Worm (Caenorhabditis elegans) whole organism, L2 larva: ENCODE measurements around the gene mrpl-21.

ENCODE experiments used
- C34F6.9 ChIP-seq: fragments of 150-350 bp; optimal IDR thresholded peaks from 2 replicates; lab custom pipeline; 2014; ENCODE audit warnings: missing biosample characterization, missing genetic modification characterization
- F13H6.1 ChIP-seq: sonication (generic microtip); optimal IDR thresholded peaks from 2 replicates; lab custom pipeline; 2016; ENCODE audit warnings: missing genetic modification characterization, missing compliant biosample characterization
- R02D3.7 ChIP-seq: fragments of 150-350 bp; optimal IDR thresholded peaks from 2 replicates; lab custom pipeline; 2014; ENCODE audit warnings: missing biosample characterization, missing genetic modification characterization
- Y55F3AM.14 ChIP-seq: fragments of 200-800 bp; sonication (Bioruptor generic); optimal IDR thresholded peaks from 2 replicates; lab custom pipeline; 2018; ENCODE audit warnings: mild to moderate bottlenecking, missing genetic modification characterization, missing compliant biosample characterization
- ZK546.5 ChIP-seq: sonication (generic microtip); optimal IDR thresholded peaks from 2 replicates; lab custom pipeline; 2017; ENCODE audit warnings: missing biosample characterization, missing genetic modification characterization
- alr-1 ChIP-seq: fragments of 150-350 bp; optimal IDR thresholded peaks from 2 replicates; lab custom pipeline; 2014; ENCODE audit warnings: missing biosample characterization, missing genetic modification characterization
- aly-2 ChIP-seq: fragments of 150-350 bp; optimal IDR thresholded peaks from 2 replicates; lab custom pipeline; 2014; ENCODE audit warnings: missing biosample characterization, missing genetic modification characterization
- ama-1 ChIP-seq: fragments of 150-350 bp; optimal IDR thresholded peaks from 2 replicates; lab custom pipeline; 2018; ENCODE audit warnings: inconsistent platforms
- blmp-1 ChIP-seq: sonication (generic microtip); optimal IDR thresholded peaks from 2 replicates; lab custom pipeline; 2017; ENCODE audit warnings: missing genetic modification characterization, mild to moderate bottlenecking, missing compliant biosample characterization, antibody characterized with exemption, moderate library complexity; ENCODE audit not compliant: insufficient read depth
- ceh-16 ChIP-seq: fragments of 150-350 bp; optimal IDR thresholded peaks from 2 replicates; lab custom pipeline; 2014; ENCODE audit warnings: missing biosample characterization, missing genetic modification characterization
- ceh-82 ChIP-seq: fragments of 150-350 bp; optimal IDR thresholded peaks from 2 replicates; lab custom pipeline; 2014; ENCODE audit warnings: missing biosample characterization, missing genetic modification characterization
- crh-2 ChIP-seq: sonication (generic microtip); optimal IDR thresholded peaks from 2 replicates; lab custom pipeline; 2017; ENCODE audit warnings: missing biosample characterization, missing genetic modification characterization
- dmd-4 ChIP-seq: sonication (generic microtip); optimal IDR thresholded peaks from 2 replicates; lab custom pipeline; 2017; ENCODE audit warnings: missing biosample characterization, missing genetic modification characterization
- egl-27 ChIP-seq: sonication (generic microtip); optimal IDR thresholded peaks from 3 replicates; lab custom pipeline; 2017; ENCODE audit warnings: missing biosample characterization, missing genetic modification reagents, missing genetic modification characterization
- elt-3 ChIP-seq: sonication (generic microtip); optimal IDR thresholded peaks from 2 replicates; lab custom pipeline; 2017; ENCODE audit warnings: missing biosample characterization, missing genetic modification characterization
- fos-1 ChIP-seq: fragments of 150-350 bp; optimal IDR thresholded peaks from 2 replicates; lab custom pipeline; 2014; ENCODE audit warnings: missing biosample characterization, missing genetic modification characterization
- gmeb-1 ChIP-seq: fragments of 150-350 bp; optimal IDR thresholded peaks from 2 replicates; lab custom pipeline; 2014; ENCODE audit warnings: missing biosample characterization, missing genetic modification characterization
- lin-11 ChIP-seq: fragments of 150-350 bp; sonication (generic microtip); optimal IDR thresholded peaks from 2 replicates; lab custom pipeline; 2014; ENCODE audit warnings: missing biosample characterization, missing genetic modification characterization, inconsistent platforms, mixed read lengths
- lin-13 ChIP-seq: fragments of 150-350 bp; optimal IDR thresholded peaks from 2 replicates; lab custom pipeline; 2014; ENCODE audit warnings: missing biosample characterization, missing genetic modification reagents, missing genetic modification characterization
- lin-39 ChIP-seq: fragments of 150-350 bp; optimal IDR thresholded peaks from 2 replicates; lab custom pipeline; 2014; ENCODE audit warnings: missing biosample characterization, missing genetic modification reagents, missing genetic modification characterization
- lsy-2 ChIP-seq, 2 experiments: fragments of 150-350 bp in 1 of 2; sonication (generic microtip) in 1 of 2; optimal IDR thresholded peaks; 2 replicates each; lab custom pipeline; 2014 to 2017; ENCODE audit warnings: missing biosample characterization in 2 of 2, missing genetic modification characterization in 2 of 2
- mab-5 ChIP-seq: fragments of 150-350 bp; optimal IDR thresholded peaks from 2 replicates; lab custom pipeline; 2014; ENCODE audit warnings: missing biosample characterization, missing genetic modification characterization
- mbf-1 ChIP-seq: sonication (generic microtip); optimal IDR thresholded peaks from 2 replicates; lab custom pipeline; 2017; ENCODE audit warnings: missing biosample characterization, missing genetic modification characterization
- mdl-1 ChIP-seq, 2 experiments: fragments of 150-350 bp in 1 of 2; sonication (generic microtip) in 1 of 2; optimal IDR thresholded peaks; 2 replicates each; lab custom pipeline; 2017; ENCODE audit warnings: missing biosample characterization in 2 of 2, missing genetic modification characterization in 2 of 2
- nhr-10 ChIP-seq: sonication (generic microtip); optimal IDR thresholded peaks from 2 replicates; lab custom pipeline; 2017; ENCODE audit warnings: missing biosample characterization, missing genetic modification characterization
- nhr-11 ChIP-seq: fragments of 150-350 bp; optimal IDR thresholded peaks from 2 replicates; lab custom pipeline; 2014; ENCODE audit warnings: missing biosample characterization, missing genetic modification characterization
- nhr-12 ChIP-seq: fragments of 150-350 bp; optimal IDR thresholded peaks from 2 replicates; lab custom pipeline; 2014; ENCODE audit warnings: missing biosample characterization, missing genetic modification characterization
- nhr-129 ChIP-seq: fragments of 150-350 bp; optimal IDR thresholded peaks from 2 replicates; lab custom pipeline; 2014; ENCODE audit warnings: missing biosample characterization, missing genetic modification characterization
- nhr-21 ChIP-seq: fragments of 150-350 bp; optimal IDR thresholded peaks from 2 replicates; lab custom pipeline; 2014; ENCODE audit warnings: missing biosample characterization, missing genetic modification characterization
- nhr-23 ChIP-seq: fragments of 150-350 bp; optimal IDR thresholded peaks from 2 replicates; lab custom pipeline; 2014; ENCODE audit warnings: missing biosample characterization, missing genetic modification reagents, missing genetic modification characterization
- nhr-237 ChIP-seq: fragments of 150-350 bp; optimal IDR thresholded peaks from 2 replicates; lab custom pipeline; 2014; ENCODE audit warnings: missing biosample characterization, missing genetic modification characterization
- nhr-25 ChIP-seq: fragments of 150-350 bp; sonication (generic microtip); optimal IDR thresholded peaks from 3 replicates; lab custom pipeline; 2014; ENCODE audit warnings: missing biosample characterization, missing genetic modification characterization
- nhr-6 ChIP-seq: fragments of 150-350 bp; optimal IDR thresholded peaks from 2 replicates; lab custom pipeline; 2014; ENCODE audit warnings: missing biosample characterization, missing genetic modification characterization
- nhr-77 ChIP-seq: fragments of 150-350 bp; optimal IDR thresholded peaks from 2 replicates; lab custom pipeline; 2014; ENCODE audit warnings: missing biosample characterization, missing genetic modification characterization
- peb-1 ChIP-seq: fragments of 150-350 bp; optimal IDR thresholded peaks from 2 replicates; lab custom pipeline; 2014; ENCODE audit warnings: missing biosample characterization, missing genetic modification characterization
- sem-4 ChIP-seq: fragments of 150-350 bp; optimal IDR thresholded peaks from 2 replicates; lab custom pipeline; 2014; ENCODE audit warnings: missing biosample characterization, missing genetic modification reagents, missing genetic modification characterization
- skn-1 ChIP-seq: sonication (generic microtip); optimal IDR thresholded peaks from 2 replicates; lab custom pipeline; 2017; ENCODE audit warnings: missing biosample characterization, missing genetic modification characterization
- sma-3 ChIP-seq: sonication (generic microtip); optimal IDR thresholded peaks from 2 replicates; lab custom pipeline; 2016; ENCODE audit warnings: missing genetic modification reagents, missing genetic modification characterization, missing compliant biosample characterization
- sma-9 ChIP-seq, 2 experiments: fragments of 150-350 bp in 1 of 2; sonication (generic microtip) in 1 of 2; optimal IDR thresholded peaks; 2 replicates each; lab custom pipeline; 2014 to 2016; ENCODE audit warnings: missing genetic modification characterization in 2 of 2, mild to moderate bottlenecking in 1 of 2, missing biosample characterization in 1 of 2, missing compliant biosample characterization in 1 of 2, missing genetic modification reagents in 1 of 2, moderate library complexity in 1 of 2
- snpc-4 ChIP-seq: fragments of 150-350 bp; optimal IDR thresholded peaks from 2 replicates; lab custom pipeline; 2014; ENCODE audit warnings: missing biosample characterization, missing genetic modification characterization
- unc-39 ChIP-seq: fragments of 150-350 bp; optimal IDR thresholded peaks from 2 replicates; lab custom pipeline; 2014; ENCODE audit warnings: missing biosample characterization, missing genetic modification characterization
- unc-55 ChIP-seq: fragments of 150-350 bp; sonication (generic microtip); optimal IDR thresholded peaks from 3 replicates; lab custom pipeline; 2014; ENCODE audit warnings: missing biosample characterization, missing genetic modification reagents, missing genetic modification characterization
- unc-62 ChIP-seq: fragments of 150-350 bp; optimal IDR thresholded peaks from 2 replicates; lab custom pipeline; 2014; ENCODE audit warnings: missing biosample characterization, missing genetic modification reagents, missing genetic modification characterization
- zag-1 ChIP-seq: fragments of 150-350 bp; optimal IDR thresholded peaks from 2 replicates; lab custom pipeline; 2014; ENCODE audit warnings: missing biosample characterization, missing genetic modification characterization
- ztf-1 ChIP-seq: fragments of 200-800 bp; sonication (Bioruptor generic); conservative IDR thresholded peaks from 2 replicates; pipeline ENCODE4 v1.3.6; 2022; ENCODE audit warnings: missing genetic modification characterization, missing compliant biosample characterization
- ztf-11 ChIP-seq: sonication (generic microtip); optimal IDR thresholded peaks from 2 replicates; lab custom pipeline; 2017; ENCODE audit warnings: missing biosample characterization, missing genetic modification characterization
- ztf-4 ChIP-seq: fragments of 150-350 bp; optimal IDR thresholded peaks from 2 replicates; lab custom pipeline; 2014; ENCODE audit warnings: missing biosample characterization, missing genetic modification characterization

The mrpl-21 gene

DNA sequence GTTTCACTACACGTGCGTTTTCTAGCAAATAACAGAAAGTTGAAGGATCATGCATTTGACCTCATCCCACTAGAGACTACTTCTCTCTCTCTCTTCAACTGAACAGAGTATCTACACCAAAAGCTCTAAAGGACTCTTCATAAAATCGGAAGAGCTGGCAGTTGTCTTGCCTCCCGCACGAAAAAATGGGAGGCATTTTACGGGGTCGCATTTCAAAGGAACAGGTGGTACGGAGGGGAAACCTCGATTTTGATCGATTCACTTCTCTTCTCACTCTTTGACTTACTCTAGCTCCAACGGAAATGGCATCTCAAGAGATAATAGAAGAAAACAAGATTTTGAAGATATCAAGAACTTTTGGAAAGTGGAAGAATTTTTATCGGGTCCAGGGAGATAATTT is 39.8 kb upstream of the mrpl-21 start:
- TF ChIP-seq lsy-2 (tag; optimal IDR thresholded peaks at IDR 0.05; lab: Kevin White, UChicago) (peak in 1 of 2 experiments; percentile 41), sma-3 (GFP tag; lab: Kevin White, UChicago) (no peak), dmd-4 (tag; lab: Kevin White, UChicago) (no peak), F13H6.1 (tag; lab: Kevin White, UChicago) (peak; percentile 90), nhr-12 (tag; lab: Kevin White, UChicago) (no peak), ceh-16 (tag; lab: Kevin White, UChicago) (no peak), peb-1 (tag; lab: Kevin White, UChicago) (no peak), sma-9 (GFP tag; optimal IDR thresholded peaks at IDR 0.05; lab: Kevin White, UChicago) (peak; percentile 80), sma-9 (tag; optimal IDR thresholded peaks at IDR 0.05; lab: Kevin White, UChicago) (no peak), egl-27 (tag; lab: Kevin White, UChicago) (peak; percentile 44), nhr-129 (tag; lab: Kevin White, UChicago) (peak; percentile 68), ztf-4 (tag; lab: Kevin White, UChicago) (peak; percentile 21), lin-39 (no peak), alr-1 (no peak), gmeb-1 (tag; lab: Kevin White, UChicago) (no peak), ceh-82 (no peak), lin-13 (GFP tag; lab: Kevin White, UChicago) (no peak), snpc-4 (tag; lab: Kevin White, UChicago) (no peak), C34F6.9 (peak; percentile 35), mbf-1 (tag; lab: Kevin White, UChicago) (no peak), nhr-25 (no peak), Y55F3AM.14 (no peak)

DNA sequence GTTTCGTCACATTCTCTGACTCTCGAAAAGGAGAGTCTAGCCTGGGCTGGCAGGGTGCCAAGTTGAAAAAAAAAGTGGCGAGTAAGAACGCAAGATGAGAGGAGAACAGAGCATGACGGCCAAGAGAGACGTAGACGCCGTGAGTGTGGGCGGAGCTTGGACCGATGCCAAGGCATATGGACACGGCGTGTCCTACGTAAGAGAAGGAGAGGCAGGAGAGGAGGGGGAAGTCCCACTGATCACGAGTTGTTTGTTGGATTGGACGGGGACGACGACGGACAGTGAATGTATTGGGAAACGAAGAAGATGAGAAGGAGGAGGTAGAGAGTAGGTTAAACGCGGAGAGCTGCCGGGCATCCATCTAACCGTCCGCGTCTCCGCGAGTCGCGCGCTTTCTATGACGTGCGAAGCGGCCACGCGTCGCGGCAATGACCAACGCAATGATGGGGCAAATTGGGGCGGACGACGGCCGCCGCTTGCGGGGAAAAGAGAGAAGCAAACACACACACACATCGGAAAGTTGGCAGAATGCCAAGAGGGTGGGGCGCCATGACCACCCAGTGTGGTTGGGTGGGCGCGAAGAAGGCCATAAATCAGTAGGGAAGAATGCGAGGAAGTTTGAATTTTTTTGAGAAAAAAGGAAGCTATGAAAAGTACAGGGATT is 38.7 kb upstream of the mrpl-21 start:
- peak; percentile 91 for TF ChIP-seq snpc-4 (tag; lab: Kevin White, UChicago)
- TF ChIP-seq elt-3, result no peak
- TF ChIP-seq lin-11 (tag; lab: Kevin White, UChicago), result peak; percentile 95
- TF ChIP-seq crh-2 (tag; lab: Kevin White, UChicago), result peak; percentile 97
- peak; percentile 69 for TF ChIP-seq lin-39
- no peak for TF ChIP-seq mbf-1 (tag; lab: Kevin White, UChicago)
- peak; percentile 95 for TF ChIP-seq zag-1 (tag; lab: Kevin White, UChicago)
- TF ChIP-seq peb-1 (tag; lab: Kevin White, UChicago), result peak; percentile 90
- TF ChIP-seq unc-62 (GFP tag; lab: Kevin White, UChicago), result peak; percentile 85
- TF ChIP-seq C34F6.9, result peak; percentile 96
- no peak for TF ChIP-seq nhr-23
- TF ChIP-seq R02D3.7, result peak; percentile 3
- no peak for TF ChIP-seq alr-1
- no peak for TF ChIP-seq ama-1 (lab: Kevin White, UChicago)
- TF ChIP-seq sma-3 (GFP tag; lab: Kevin White, UChicago), result peak; percentile 99
- peak; percentile 98 for TF ChIP-seq nhr-25
- no peak for TF ChIP-seq unc-39 (tag; lab: Kevin White, UChicago)
- TF ChIP-seq nhr-21 (tag; lab: Kevin White, UChicago), result peak; percentile 99
- TF ChIP-seq fos-1, result peak; percentile 94
- TF ChIP-seq gmeb-1 (tag; lab: Kevin White, UChicago), result peak; percentile 78
- TF ChIP-seq Y55F3AM.14, result peak; percentile 99
- peak; percentile 55 for TF ChIP-seq ztf-11
- peak; percentile 82 for TF ChIP-seq blmp-1 (tag; lab: Kevin White, UChicago)
- TF ChIP-seq ztf-1, result no peak
- TF ChIP-seq sem-4 (tag; lab: Kevin White, UChicago), result peak; percentile 99
- TF ChIP-seq skn-1 (tag; lab: Kevin White, UChicago), result peak; percentile 54
- TF ChIP-seq egl-27 (tag; lab: Kevin White, UChicago), result peak; percentile 98
- peak; percentile 58 for TF ChIP-seq nhr-237 (tag; lab: Kevin White, UChicago)
- TF ChIP-seq F13H6.1 (tag; lab: Kevin White, UChicago), result peak; percentile 100
- peak; percentile 27 for TF ChIP-seq nhr-77 (tag; lab: Kevin White, UChicago)
- peak; percentile 93 for TF ChIP-seq ceh-16 (tag; lab: Kevin White, UChicago)
- peak; percentile 96 for TF ChIP-seq nhr-6 (tag; lab: Kevin White, UChicago)
- TF ChIP-seq lsy-2 (tag; optimal IDR thresholded peaks at IDR 0.05; lab: Kevin White, UChicago), result peak; percentile 86 to 95
- TF ChIP-seq mdl-1 (tag; optimal IDR thresholded peaks at IDR 0.05; lab: Kevin White, UChicago), result peak; percentile 94 to 97
- peak; percentile 93 for TF ChIP-seq mab-5
- TF ChIP-seq ceh-82, result peak; percentile 74
- TF ChIP-seq nhr-129 (tag; lab: Kevin White, UChicago), result peak; percentile 96
- TF ChIP-seq sma-9 (GFP tag; optimal IDR thresholded peaks at IDR 0.05; lab: Kevin White, UChicago), result peak; percentile 100
- TF ChIP-seq sma-9 (tag; optimal IDR thresholded peaks at IDR 0.05; lab: Kevin White, UChicago), result peak; percentile 97
- peak; percentile 15 for TF ChIP-seq dmd-4 (tag; lab: Kevin White, UChicago)
- peak; percentile 97 for TF ChIP-seq ztf-4 (tag; lab: Kevin White, UChicago)
- TF ChIP-seq nhr-10 (tag; lab: Kevin White, UChicago), result peak; percentile 66
- peak; percentile 67 for TF ChIP-seq nhr-12 (tag; lab: Kevin White, UChicago)
- no peak for TF ChIP-seq aly-2 (tag; lab: Kevin White, UChicago)
- peak; percentile 57 for TF ChIP-seq ZK546.5 (tag; lab: Kevin White, UChicago)
- peak; percentile 94 for TF ChIP-seq lin-13 (GFP tag; lab: Kevin White, UChicago)
- peak; percentile 87 for TF ChIP-seq unc-55
- TF ChIP-seq nhr-11 (tag; lab: Kevin White, UChicago), result peak; percentile 70
